Fruit fly (Drosophila melanogaster) whole organism, embryonic: ENCODE measurements around the gene Npc2f.
A peak's percentile ranks its signal among the peaks of the same experiment; 100 is the strongest.

Source experiments
- Ada2b ChIP-seq: fragments of 200-800 bp; sonication (Bioruptor generic); IDR thresholded peaks from 2 replicates; pipeline ENCODE4 v1.3.6; 2022; ENCODE audit warnings: missing biosample characterization, missing genetic modification characterization
- Atf6 ChIP-seq: fragments of 200-800 bp; sonication (Bioruptor generic); IDR thresholded peaks from 2 replicates; pipeline ENCODE4 v1.3.6; 2022; ENCODE audit warnings: missing biosample characterization, missing genetic modification characterization
- Awh ChIP-seq: fragments of 200-800 bp; sonication (Bioruptor generic); IDR thresholded peaks from 2 replicates; pipeline ENCODE4, ENCODE4 v1.3.6; 2022; ENCODE audit warnings: missing biosample characterization, missing genetic modification characterization
- Bgb ChIP-seq: fragments of 200-800 bp; sonication (Bioruptor generic); IDR thresholded peaks from 2 replicates; pipeline ENCODE4 v1.3.6; 2022; ENCODE audit warnings: missing biosample characterization, missing genetic modification characterization; ENCODE audit not compliant: partially characterized antibody
- BtbVII ChIP-seq: fragments of 200-800 bp; sonication (Bioruptor generic); optimal IDR thresholded peaks from 3 replicates; lab custom pipeline; 2017; ENCODE audit warnings: missing biosample characterization, mild to moderate bottlenecking, missing genetic modification characterization
- CG11695 ChIP-seq: fragments of 200-800 bp; sonication (Bioruptor generic); IDR thresholded peaks from 3 replicates; pipeline ENCODE4 v1.3.6; 2022; ENCODE audit warnings: missing biosample characterization, missing genetic modification characterization
- CG16779 ChIP-seq: fragments of 200-800 bp; sonication (Bioruptor generic); IDR thresholded peaks from 2 replicates; pipeline ENCODE4 v1.3.6; 2022; ENCODE audit warnings: missing biosample characterization, missing genetic modification characterization
- CG17186 ChIP-seq: fragments of 200-800 bp; sonication (Bioruptor generic); optimal IDR thresholded peaks from 3 replicates; lab custom pipeline; 2017; ENCODE audit warnings: missing biosample characterization, missing genetic modification reagents, missing genetic modification characterization
- CG17912 ChIP-seq: fragments of 200-800 bp; sonication (Bioruptor generic); optimal IDR thresholded peaks from 2 replicates; lab custom pipeline; 2018; ENCODE audit warnings: missing biosample characterization, mild to moderate bottlenecking, missing genetic modification characterization
- CG2199 ChIP-seq: fragments of 200-800 bp; sonication (Bioruptor generic); IDR thresholded peaks from 3 replicates; pipeline ENCODE4 v1.3.6; 2022; ENCODE audit warnings: missing biosample characterization, missing genetic modification characterization
- CG32767 ChIP-seq: fragments of 200-800 bp; sonication (Bioruptor generic); IDR thresholded peaks from 2 replicates; pipeline ENCODE4 v1.3.6; 2022; ENCODE audit warnings: missing biosample characterization, missing genetic modification characterization
- CG34224 ChIP-seq: fragments of 200-800 bp; sonication (Bioruptor generic); IDR thresholded peaks from 3 replicates; pipeline ENCODE4 v1.3.6; 2022; ENCODE audit warnings: missing biosample characterization, missing genetic modification characterization; ENCODE audit not compliant: partially characterized antibody
- CG4730 ChIP-seq: fragments of 200-800 bp; sonication (Bioruptor generic); IDR thresholded peaks from 2 replicates; pipeline ENCODE4 v1.3.6; 2022; ENCODE audit warnings: missing biosample characterization, missing genetic modification characterization
- CG5953 ChIP-seq: fragments of 200-800 bp; sonication (Bioruptor generic); IDR thresholded peaks from 2 replicates; pipeline ENCODE4 v1.3.6; 2022; ENCODE audit warnings: missing biosample characterization, missing genetic modification characterization
- CG6765 ChIP-seq: fragments of 200-800 bp; sonication (Bioruptor generic); optimal IDR thresholded peaks from 3 replicates; lab custom pipeline; 2017; ENCODE audit warnings: missing biosample characterization, mild to moderate bottlenecking, missing genetic modification characterization
- CG8089 ChIP-seq: fragments of 200-800 bp; sonication (Bioruptor generic); optimal IDR thresholded peaks from 3 replicates; lab custom pipeline; 2016; ENCODE audit warnings: missing biosample characterization, missing genetic modification characterization
- CG9797 ChIP-seq: fragments of 200-800 bp; sonication (Bioruptor generic); optimal IDR thresholded peaks from 3 replicates; lab custom pipeline; 2018; ENCODE audit warnings: missing biosample characterization, mild to moderate bottlenecking, missing genetic modification characterization
- CG9876 ChIP-seq: fragments of 200-800 bp; sonication (Bioruptor generic); optimal IDR thresholded peaks from 2 replicates; lab custom pipeline; 2016; ENCODE audit warnings: missing biosample characterization, missing genetic modification characterization
- CTCF ChIP-seq: fragments of 200-800 bp; sonication (Bioruptor generic); optimal IDR thresholded peaks from 2 replicates; lab custom pipeline; 2017; ENCODE audit warnings: missing biosample characterization, mild to moderate bottlenecking, missing genetic modification characterization, moderate library complexity
- CkIIα-i1 ChIP-seq: fragments of 200-800 bp; sonication (Bioruptor generic); IDR thresholded peaks from 2 replicates; pipeline ENCODE4 v1.3.6; 2022; ENCODE audit warnings: missing biosample characterization, missing genetic modification characterization
- Eip74EF ChIP-seq, 2 experiments: fragments of 200-800 bp in 1 of 2; fragments of >200 bp in 1 of 2; sonication (Bioruptor generic) in 1 of 2; optimal IDR thresholded peaks; 2 replicates each; lab custom pipeline; 2017 to 2019; ENCODE audit warnings: missing biosample characterization in 2 of 2, missing genetic modification characterization in 2 of 2, mild to moderate bottlenecking in 1 of 2, moderate library complexity in 1 of 2
- Fer1 ChIP-seq: fragments of 200-800 bp; sonication (Bioruptor generic); optimal IDR thresholded peaks from 2 replicates; lab custom pipeline; 2017; ENCODE audit warnings: missing biosample characterization, mild to moderate bottlenecking, missing genetic modification characterization
- Fer3 ChIP-seq: fragments of 200-800 bp; sonication (Bioruptor generic); optimal IDR thresholded peaks from 2 replicates; lab custom pipeline; 2018; ENCODE audit warnings: missing biosample characterization, mild to moderate bottlenecking, missing genetic modification characterization, moderate library complexity
- H2.0 ChIP-seq: fragments of 200-800 bp; sonication (Bioruptor generic); IDR thresholded peaks from 2 replicates; pipeline ENCODE4 v1.3.6; 2022; ENCODE audit warnings: missing biosample characterization, missing genetic modification characterization
- Hr51 ChIP-seq, 2 experiments: fragments of 200-800 bp; sonication (Bioruptor generic); optimal IDR thresholded peaks; 2 replicates in 1 of 2; 3 replicates in 1 of 2; lab custom pipeline; 2016 to 2018; ENCODE audit warnings: missing biosample characterization in 2 of 2, missing genetic modification characterization in 2 of 2, mild to moderate bottlenecking in 1 of 2, moderate library complexity in 1 of 2
- MESR4 ChIP-seq: fragments of 200-800 bp; sonication (Bioruptor generic); optimal IDR thresholded peaks from 2 replicates; lab custom pipeline; 2018; ENCODE audit warnings: missing biosample characterization, mild to moderate bottlenecking, missing genetic modification characterization, moderate library complexity
- MTF-1 ChIP-seq: fragments of 200-800 bp; sonication (Bioruptor generic); optimal IDR thresholded peaks from 2 replicates; lab custom pipeline; 2018; ENCODE audit warnings: missing biosample characterization, mild to moderate bottlenecking, missing genetic modification characterization, borderline replicate concordance
- Med ChIP-seq: fragments of 200-800 bp; sonication (Bioruptor generic); peaks from one replicate; lab custom pipeline; 2016; ENCODE audit warnings: missing biosample characterization, missing genetic modification characterization, mild to moderate bottlenecking, inconsistent platforms, moderate library complexity
- Meics ChIP-seq: fragments of 200-800 bp; sonication (Bioruptor generic); optimal IDR thresholded peaks from 2 replicates; lab custom pipeline; 2017; ENCODE audit warnings: missing biosample characterization, mild to moderate bottlenecking, missing genetic modification characterization
- Nf-YA ChIP-seq: fragments of 200-800 bp; sonication (Bioruptor generic); IDR thresholded peaks from 2 replicates; pipeline ENCODE4 v1.3.6; 2022; ENCODE audit warnings: missing biosample characterization, missing genetic modification characterization
- Sox100B ChIP-seq: fragments of 200-800 bp; sonication (Bioruptor generic); optimal IDR thresholded peaks from 3 replicates; lab custom pipeline; 2018; ENCODE audit warnings: missing biosample characterization, mild to moderate bottlenecking, missing genetic modification characterization
- Sry-δ ChIP-seq: fragments of 200-800 bp; sonication (Bioruptor generic); optimal IDR thresholded peaks from 2 replicates; lab custom pipeline; 2016; ENCODE audit warnings: missing biosample characterization, missing genetic modification characterization
- ato ChIP-seq: fragments of 200-800 bp; sonication (Bioruptor generic); IDR thresholded peaks from 2 replicates; pipeline ENCODE4 v1.3.6; 2022; ENCODE audit warnings: missing biosample characterization, missing genetic modification characterization; ENCODE audit not compliant: partially characterized antibody
- bcd ChIP-seq: fragments of 200-800 bp; sonication (Bioruptor generic); optimal IDR thresholded peaks from 2 replicates; lab custom pipeline; 2017; ENCODE audit warnings: missing biosample characterization, mild to moderate bottlenecking, missing genetic modification characterization
- da ChIP-seq: fragments of 200-800 bp; sonication (Bioruptor generic); optimal IDR thresholded peaks from 2 replicates; lab custom pipeline; 2016; ENCODE audit warnings: missing biosample characterization, missing genetic modification characterization
- inv ChIP-seq: fragments of 200-800 bp; sonication (Bioruptor generic); IDR thresholded peaks from 2 replicates; pipeline ENCODE4 v1.3.6; 2022; ENCODE audit warnings: missing biosample characterization, missing genetic modification characterization; ENCODE audit not compliant: partially characterized antibody
- jigr1 ChIP-seq: fragments of 200-800 bp; sonication (Bioruptor generic); IDR thresholded peaks from 3 replicates; pipeline ENCODE4 v1.3.6; 2022; ENCODE audit warnings: missing biosample characterization, missing genetic modification characterization
- jumu ChIP-seq: fragments of 200-800 bp; sonication (Bioruptor generic); optimal IDR thresholded peaks from 3 replicates; lab custom pipeline; 2016; ENCODE audit warnings: missing biosample characterization, missing genetic modification characterization
- kay ChIP-seq: fragments of 200-800 bp; sonication (Bioruptor generic); optimal IDR thresholded peaks from 2 replicates; lab custom pipeline; 2016; ENCODE audit warnings: missing biosample characterization, missing genetic modification characterization
- ken ChIP-seq: fragments of 200-800 bp; sonication (Bioruptor generic); IDR thresholded peaks from 3 replicates; pipeline ENCODE4 v1.3.6; 2022; ENCODE audit warnings: missing biosample characterization, missing genetic modification characterization
- lab ChIP-seq: fragments of 200-800 bp; sonication (Bioruptor generic); optimal IDR thresholded peaks from 3 replicates; lab custom pipeline; 2017; ENCODE audit warnings: missing biosample characterization, missing genetic modification characterization, mild to moderate bottlenecking, moderate library complexity, missing genetic modification reagents
- lbe ChIP-seq: fragments of 200-800 bp; sonication (Bioruptor generic); optimal IDR thresholded peaks from 2 replicates; lab custom pipeline; 2016; ENCODE audit warnings: missing biosample characterization, mild to moderate bottlenecking, missing genetic modification characterization
- repo ChIP-seq: fragments of 200-800 bp; sonication (Bioruptor generic); optimal IDR thresholded peaks from 2 replicates; lab custom pipeline; 2016; ENCODE audit warnings: missing biosample characterization, missing genetic modification characterization
- shn ChIP-seq: fragments of 200-800 bp; sonication (Bioruptor generic); optimal IDR thresholded peaks from 3 replicates; lab custom pipeline; 2016; ENCODE audit warnings: missing biosample characterization, missing genetic modification characterization
- tx ChIP-seq: fragments of 200-800 bp; sonication (Bioruptor generic); optimal IDR thresholded peaks from 2 replicates; lab custom pipeline; 2016; ENCODE audit warnings: missing biosample characterization, missing genetic modification characterization
- unpg ChIP-seq: fragments of 200-800 bp; sonication (Bioruptor generic); optimal IDR thresholded peaks from 3 replicates; lab custom pipeline; 2018; ENCODE audit warnings: missing biosample characterization, mild to moderate bottlenecking, missing genetic modification characterization, moderate library complexity

Gene Npc2f

dm6 chr3R:24151924-24152809 is 14.5 kb downstream of the Npc2f start, which contains the start of the genes p38a and CG6178 (continued):
- no peak for TF ChIP-seq ato
- peak; percentile 91; the same call in 2 of the 3 replicates for TF ChIP-seq jigr1 (GFP tag; lab: Robert Waterston, UW)
- TF ChIP-seq CG6765 (GFP tag; lab: Kevin White, UChicago) = peak; percentile 95
- peak; percentile 91 for TF ChIP-seq CG17912 (GFP tag; lab: Kevin White, UChicago)
- TF ChIP-seq Fer3 (tag; lab: Kevin White, UChicago) = peak; percentile 98
- TF ChIP-seq Nf-YA (GFP tag; lab: Robert Waterston, UW) = peak; percentile 94
- peak; percentile 5 for TF ChIP-seq MESR4 (GFP tag; lab: Kevin White, UChicago)
- peak; percentile 98 for TF ChIP-seq Meics (GFP tag; lab: Kevin White, UChicago)
- peak in 1 of 2 experiments; percentile 97 for TF ChIP-seq Eip74EF (GFP tag; optimal IDR thresholded peaks at IDR 0.05; lab: Kevin White, UChicago)
- peak; percentile 52 to 99 for TF ChIP-seq Hr51 (GFP tag; optimal IDR thresholded peaks at IDR 0.05; lab: Kevin White, UChicago)
- peak; percentile 8; the same call in 1 of the 2 replicates for TF ChIP-seq Bgb (GFP tag; lab: Robert Waterston, UW)
- peak; percentile 45 for TF ChIP-seq jumu (GFP tag; lab: Kevin White, UChicago)
- TF ChIP-seq H2.0 (GFP tag; lab: Robert Waterston, UW) = peak; percentile 94
- peak; percentile 92 for TF ChIP-seq kay (GFP tag; lab: Kevin White, UChicago)
- no peak for TF ChIP-seq repo (GFP tag; lab: Kevin White, UChicago)
- TF ChIP-seq CG17186 (GFP tag; lab: Kevin White, UChicago) = no peak
- peak; percentile 99 for TF ChIP-seq Sox100B (GFP tag; lab: Kevin White, UChicago)
- peak; percentile 97 for TF ChIP-seq Fer1 (GFP tag; lab: Kevin White, UChicago)

- peak; percentile 87 for TF ChIP-seq Med (GFP tag; lab: Kevin White, UChicago)
- TF ChIP-seq CG2199 (GFP tag; lab: Robert Waterston, UW) = peak; percentile 89; the same call in 2 of the 3 replicates
- TF ChIP-seq Fer1 (GFP tag; lab: Kevin White, UChicago) = peak; percentile 83
- TF ChIP-seq bcd = peak; percentile 88
- peak; percentile 71; the same call in 2 of the 3 replicates for TF ChIP-seq CG34224 (GFP tag; lab: Robert Waterston, UW)
- TF ChIP-seq Nf-YA (GFP tag; lab: Robert Waterston, UW) = peak; percentile 83
- TF ChIP-seq CG32767 (GFP tag; lab: Robert Waterston, UW) = peak; percentile 91
- peak; percentile 27 for TF ChIP-seq MTF-1 (GFP tag; lab: Kevin White, UChicago)
- TF ChIP-seq Ada2b (GFP tag; lab: Robert Waterston, UW) = peak; percentile 91
- no peak for TF ChIP-seq CG8089 (GFP tag; lab: Kevin White, UChicago)
- TF ChIP-seq Atf6 = peak; percentile 96
- TF ChIP-seq da (GFP tag; lab: Kevin White, UChicago) = no peak
- peak; percentile 44 for TF ChIP-seq BtbVII (GFP tag; lab: Kevin White, UChicago)
- 0 out of 2 replicates have a peak, but pooled peaks have one; percentile 46 for TF ChIP-seq CG16779 (GFP tag; lab: Robert Waterston, UW)
- TF ChIP-seq CTCF (GFP tag; lab: Kevin White, UChicago) = no peak
- peak; percentile 93 for TF ChIP-seq CG11695 (GFP tag; lab: Robert Waterston, UW)
- TF ChIP-seq inv (GFP tag; lab: Robert Waterston, UW) = peak; percentile 62
- peak; percentile 15 for TF ChIP-seq shn (GFP tag; lab: Kevin White, UChicago)
- peak; percentile 92 for TF ChIP-seq Awh
- no peak for TF ChIP-seq CG9876 (GFP tag; lab: Kevin White, UChicago)
- TF ChIP-seq lbe = peak; percentile 86
- TF ChIP-seq ken (GFP tag; lab: Robert Waterston, UW) = peak; percentile 92
- TF ChIP-seq unpg (GFP tag; lab: Kevin White, UChicago) = peak; percentile 89
- peak; percentile 93 for TF ChIP-seq CG4730 (GFP tag; lab: Robert Waterston, UW)
- TF ChIP-seq Sry-δ = peak; percentile 80
- TF ChIP-seq CkIIα-i1 (GFP tag; lab: Robert Waterston, UW) = 0 out of 2 replicates have a peak, but pooled peaks have one; percentile 31
- TF ChIP-seq tx (GFP tag; lab: Kevin White, UChicago) = peak; percentile 7
- no peak for TF ChIP-seq lab (GFP tag; lab: Kevin White, UChicago)
- TF ChIP-seq CG5953 (GFP tag; lab: Robert Waterston, UW) = peak; percentile 89
- peak; percentile 46 for TF ChIP-seq CG9797 (GFP tag; lab: Kevin White, UChicago)
Observed at dm6 chr3R:24161173-24161811, 23.6 kb downstream of the Npc2f start, which contains the start of the genes Myo95E and TBC1d7. Gene Myo95E, minus strand, starts transcription at chr3R:24161498. Gene TBC1d7, plus strand, starts transcription at chr3R:24161727.
